Worm (Caenorhabditis elegans) whole organism, mixed stage, embryonic: ENCODE results near the gene T22C8.4.

ENCODE experiments used
- blmp-1 ChIP-seq: fragments of 150-350 bp; optimal IDR thresholded peaks from 2 replicates; lab custom pipeline; 2014; ENCODE audit warnings: missing biosample characterization, missing genetic modification characterization
- ces-1 ChIP-seq: fragments of 150-350 bp; optimal IDR thresholded peaks from 2 replicates; lab custom pipeline; 2014; ENCODE audit warnings: missing biosample characterization, missing genetic modification reagents, missing genetic modification characterization
- cnd-1 ChIP-seq: fragments of 200-800 bp; sonication (Bioruptor generic); optimal IDR thresholded peaks from 2 replicates; lab custom pipeline; 2018; ENCODE audit warnings: mild to moderate bottlenecking, missing genetic modification characterization, missing compliant biosample characterization
- mab-5 ChIP-seq: fragments of 150-350 bp; optimal IDR thresholded peaks from 2 replicates; lab custom pipeline; 2014; ENCODE audit warnings: missing biosample characterization, missing genetic modification characterization
- mep-1 ChIP-seq: fragments of 150-350 bp; optimal IDR thresholded peaks from 2 replicates; lab custom pipeline; 2017; ENCODE audit warnings: missing biosample characterization, missing genetic modification reagents, missing genetic modification characterization, inconsistent platforms
- nhr-237 ChIP-seq: fragments of 150-350 bp; optimal IDR thresholded peaks from 2 replicates; lab custom pipeline; 2014; ENCODE audit warnings: missing biosample characterization, missing genetic modification characterization
- unc-39 ChIP-seq: fragments of 150-350 bp; optimal IDR thresholded peaks from 2 replicates; lab custom pipeline; 2014; ENCODE audit warnings: missing biosample characterization, missing genetic modification characterization
- unc-62 ChIP-seq: fragments of 150-350 bp; optimal IDR thresholded peaks from 2 replicates; lab custom pipeline; 2014; ENCODE audit warnings: missing biosample characterization, missing genetic modification reagents, missing genetic modification characterization
- zip-8 ChIP-seq: fragments of 150-350 bp; optimal IDR thresholded peaks from 2 replicates; lab custom pipeline; 2014; ENCODE audit warnings: missing biosample characterization, missing genetic modification characterization
- ztf-11 ChIP-seq: fragments of 150-350 bp; optimal IDR thresholded peaks from 2 replicates; lab custom pipeline; 2014; ENCODE audit warnings: missing biosample characterization, missing genetic modification characterization

DNA sequence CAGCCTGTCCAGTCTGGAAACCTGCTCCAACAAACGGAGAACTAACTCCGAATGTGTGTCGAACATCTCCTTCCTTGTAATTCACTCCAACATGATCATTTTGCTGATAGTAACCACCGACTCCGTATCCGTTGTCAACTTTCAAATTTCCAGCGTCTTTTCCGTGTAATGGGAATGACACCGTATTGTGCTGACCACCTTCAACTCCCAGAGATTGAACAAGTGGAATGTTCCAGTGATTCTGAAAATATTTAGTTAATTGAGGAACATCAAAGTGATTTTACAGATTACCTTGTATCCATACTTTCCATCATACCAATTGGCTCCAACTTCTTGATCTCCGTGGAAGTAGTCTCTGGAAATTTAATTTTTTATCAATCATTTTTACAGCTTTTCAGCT is 4.6 kb upstream of the T22C8.4 start:
- TF ChIP-seq cnd-1 (no peak), nhr-237 (no peak), ces-1 (GFP tag; lab: Kevin White, UChicago) (no peak), mab-5 (tag; lab: Kevin White, UChicago) (no peak), blmp-1 (tag; lab: Kevin White, UChicago) (no peak), ztf-11 (tag; lab: Kevin White, UChicago) (no peak), unc-39 (tag; lab: Kevin White, UChicago) (no peak), mep-1 (tag; lab: Kevin White, UChicago) (no peak), unc-62 (GFP tag; lab: Kevin White, UChicago) (no peak), zip-8 (tag; lab: Kevin White, UChicago) (no peak)
